Worm (Caenorhabditis elegans) whole organism, L4 larva: ENCODE results near the gene metl-9.

Experiments
- F44E2.7 ChIP-seq: fragments of 200-800 bp; sonication (Bioruptor generic); IDR thresholded peaks from 2 replicates; pipeline ENCODE4 v2.1.2; 2022; ENCODE audit warnings: missing genetic modification characterization, missing compliant biosample characterization
- F49E8.2 ChIP-seq: sonication (generic microtip); optimal IDR thresholded peaks from 2 replicates; lab custom pipeline; 2016; ENCODE audit warnings: missing compliant biosample characterization, mild to moderate bottlenecking, missing genetic modification characterization, borderline replicate concordance
- Y105C5A.15 ChIP-seq: fragments of 200-800 bp; sonication (Bioruptor generic); IDR thresholded peaks from 2 replicates; pipeline ENCODE4 v1.3.6; 2022; ENCODE audit warnings: missing genetic modification characterization, missing compliant biosample characterization
- Y48G9A.11 ChIP-seq: fragments of 200-800 bp; sonication (Bioruptor generic); IDR thresholded peaks from 2 replicates; pipeline ENCODE4 v1.3.6; 2022; ENCODE audit warnings: missing genetic modification reagents, missing genetic modification characterization, missing compliant biosample characterization
- Y5F2A.4 ChIP-seq: fragments of 200-800 bp; sonication (Bioruptor generic); optimal IDR thresholded peaks from 2 replicates; lab custom pipeline; 2018; ENCODE audit warnings: mild to moderate bottlenecking, missing genetic modification characterization, missing compliant biosample characterization
- ZK337.2 ChIP-seq: fragments of 200-800 bp; sonication (Bioruptor generic); IDR thresholded peaks from 2 replicates; pipeline ENCODE4 v1.3.6; 2022; ENCODE audit warnings: missing genetic modification reagents, missing genetic modification characterization, missing compliant biosample characterization
- ZK546.5 ChIP-seq, 2 experiments: sonication (generic microtip); optimal IDR thresholded peaks; 2 replicates each; lab custom pipeline; 2017; ENCODE audit warnings: missing biosample characterization in 2 of 2, missing genetic modification characterization in 2 of 2
- aly-2 ChIP-seq: sonication (generic microtip); optimal IDR thresholded peaks from 2 replicates; lab custom pipeline; 2018; ENCODE audit warnings: missing biosample characterization, missing genetic modification characterization
- attf-4 ChIP-seq: sonication (generic microtip); optimal IDR thresholded peaks from 3 replicates; lab custom pipeline; 2017; ENCODE audit warnings: missing biosample characterization, missing genetic modification characterization
- ceh-20 ChIP-seq: fragments of 200-800 bp; sonication (Bioruptor generic); IDR thresholded peaks from 2 replicates; pipeline ENCODE4 v1.3.6; 2022; ENCODE audit warnings: missing genetic modification reagents, missing genetic modification characterization, missing compliant biosample characterization
- ceh-44 ChIP-seq: fragments of 200-800 bp; sonication (Bioruptor generic); IDR thresholded peaks from 2 replicates; pipeline ENCODE4 v1.3.6; 2022; ENCODE audit warnings: missing genetic modification reagents, missing genetic modification characterization, missing compliant biosample characterization
- ceh-62 ChIP-seq: sonication (generic microtip); optimal IDR thresholded peaks from 2 replicates; lab custom pipeline; 2017; ENCODE audit warnings: missing biosample characterization, missing genetic modification characterization
- cey-2 ChIP-seq: sonication (generic microtip); optimal IDR thresholded peaks from 3 replicates; lab custom pipeline; 2017; ENCODE audit warnings: missing genetic modification characterization, mild to moderate bottlenecking, missing compliant biosample characterization, antibody characterized with exemption, borderline replicate concordance; ENCODE audit not compliant: insufficient read depth
- daf-12 ChIP-seq: fragments of 150-350 bp; optimal IDR thresholded peaks from 2 replicates; lab custom pipeline; 2014; ENCODE audit warnings: missing biosample characterization, missing genetic modification reagents, missing genetic modification characterization
- dmd-6 ChIP-seq: fragments of 200-800 bp; sonication (Bioruptor generic); IDR thresholded peaks from 2 replicates; pipeline ENCODE4 v1.3.6; 2022; ENCODE audit warnings: missing genetic modification reagents, missing genetic modification characterization, missing compliant biosample characterization
- dpl-1 ChIP-seq: fragments of 150-350 bp; optimal IDR thresholded peaks from 2 replicates; lab custom pipeline; 2014; ENCODE audit warnings: missing biosample characterization, missing genetic modification reagents, missing genetic modification characterization
- dve-1 ChIP-seq: sonication (generic microtip); optimal IDR thresholded peaks from 2 replicates; lab custom pipeline; 2017; ENCODE audit warnings: antibody characterized with exemption, mild to moderate bottlenecking, missing genetic modification characterization, missing compliant biosample characterization; ENCODE audit not compliant: insufficient read depth
- egl-27 ChIP-seq: sonication (generic microtip); optimal IDR thresholded peaks from 3 replicates; lab custom pipeline; 2017; ENCODE audit warnings: missing biosample characterization, missing genetic modification reagents, missing genetic modification characterization
- fos-1 ChIP-seq: fragments of 150-350 bp; optimal IDR thresholded peaks from 2 replicates; lab custom pipeline; 2014; ENCODE audit warnings: missing biosample characterization, missing genetic modification characterization
- hlh-30 ChIP-seq: sonication (generic microtip); optimal IDR thresholded peaks from 2 replicates; lab custom pipeline; 2017; ENCODE audit warnings: antibody characterized with exemption, mild to moderate bottlenecking, missing genetic modification characterization, missing compliant biosample characterization; ENCODE audit not compliant: insufficient read depth
- lin-15B ChIP-seq: fragments of 150-350 bp; sonication (generic microtip); optimal IDR thresholded peaks from 3 replicates; lab custom pipeline; 2014; ENCODE audit warnings: missing biosample characterization, missing genetic modification characterization
- lin-39 ChIP-seq: fragments of 150-350 bp; optimal IDR thresholded peaks from 2 replicates; lab custom pipeline; 2014; ENCODE audit warnings: missing biosample characterization, missing genetic modification reagents, missing genetic modification characterization
- lir-3 ChIP-seq: sonication (generic microtip); optimal IDR thresholded peaks from 2 replicates; lab custom pipeline; 2016; ENCODE audit warnings: mild to moderate bottlenecking, missing genetic modification characterization, missing compliant biosample characterization
- madf-5 ChIP-seq, 2 experiments: fragments of 200-800 bp; sonication (Bioruptor generic); IDR thresholded peaks; 2 replicates each; pipeline ENCODE4 v1.3.6; 2022; ENCODE audit warnings: missing compliant biosample characterization in 2 of 2, missing genetic modification characterization in 2 of 2
- mdl-1 ChIP-seq, 2 experiments: fragments of 150-350 bp in 1 of 2; sonication (generic microtip) in 1 of 2; optimal IDR thresholded peaks; 2 replicates each; lab custom pipeline; 2014 to 2017; ENCODE audit warnings: missing biosample characterization in 2 of 2, missing genetic modification characterization in 2 of 2
- mdt-29 ChIP-seq: fragments of 200-800 bp; sonication (Bioruptor generic); IDR thresholded peaks from 2 replicates; pipeline ENCODE4 v1.3.6; 2022; ENCODE audit warnings: missing genetic modification reagents, missing genetic modification characterization, missing compliant biosample characterization
- mep-1 ChIP-seq: fragments of 150-350 bp; sonication (generic microtip); optimal IDR thresholded peaks from 3 replicates; lab custom pipeline; 2014; ENCODE audit warnings: missing biosample characterization, missing genetic modification characterization
- mxl-2 ChIP-seq: fragments of 200-800 bp; sonication (Bioruptor generic); conservative IDR thresholded peaks from 2 replicates; pipeline ENCODE4 v1.3.6; 2022; ENCODE audit warnings: missing genetic modification reagents, missing genetic modification characterization, missing compliant biosample characterization
- nhr-10 ChIP-seq: fragments of 150-350 bp; optimal IDR thresholded peaks from 2 replicates; lab custom pipeline; 2014; ENCODE audit warnings: missing biosample characterization, missing genetic modification characterization
- nhr-237 ChIP-seq: sonication (generic microtip); optimal IDR thresholded peaks from 2 replicates; lab custom pipeline; 2017; ENCODE audit warnings: missing biosample characterization, missing genetic modification characterization
- nhr-25 ChIP-seq: sonication (generic microtip); optimal IDR thresholded peaks from 2 replicates; lab custom pipeline; 2017; ENCODE audit warnings: missing genetic modification characterization, mild to moderate bottlenecking, missing compliant biosample characterization, antibody characterized with exemption, moderate library complexity, borderline replicate concordance; ENCODE audit not compliant: insufficient read depth
- nhr-28 ChIP-seq: fragments of 150-350 bp; optimal IDR thresholded peaks from 2 replicates; lab custom pipeline; 2014; ENCODE audit warnings: missing biosample characterization, missing genetic modification characterization
- nhr-42 ChIP-seq: fragments of 200-800 bp; sonication (Bioruptor generic); IDR thresholded peaks from 2 replicates; pipeline ENCODE4 v1.3.6; 2022; ENCODE audit warnings: missing genetic modification characterization, missing compliant biosample characterization
- nhr-48 ChIP-seq: sonication (generic microtip); optimal IDR thresholded peaks from 2 replicates; lab custom pipeline; 2016; ENCODE audit warnings: mild to moderate bottlenecking, missing genetic modification characterization, missing compliant biosample characterization
- nhr-6 ChIP-seq: fragments of 150-350 bp; optimal IDR thresholded peaks from 2 replicates; lab custom pipeline; 2014; ENCODE audit warnings: missing biosample characterization, missing genetic modification characterization
- sdz-12 ChIP-seq: fragments of 200-800 bp; sonication (Bioruptor generic); optimal IDR thresholded peaks from 2 replicates; lab custom pipeline; 2018; ENCODE audit warnings: mild to moderate bottlenecking, missing genetic modification characterization, missing compliant biosample characterization
- vab-7 ChIP-seq: fragments of 200-800 bp; sonication (Bioruptor generic); IDR thresholded peaks from 2 replicates; pipeline ENCODE4 v1.3.6; 2022; ENCODE audit warnings: missing genetic modification reagents, missing genetic modification characterization, missing compliant biosample characterization
- zag-1 ChIP-seq: fragments of 150-350 bp; optimal IDR thresholded peaks from 2 replicates; lab custom pipeline; 2014; ENCODE audit warnings: missing biosample characterization, missing genetic modification characterization
- zip-11 ChIP-seq: fragments of 200-800 bp; sonication (Bioruptor generic); IDR thresholded peaks from 2 replicates; pipeline ENCODE4 v1.3.6; 2022; ENCODE audit warnings: missing genetic modification characterization, missing compliant biosample characterization
- ztf-11 ChIP-seq: fragments of 150-350 bp; optimal IDR thresholded peaks from 2 replicates; lab custom pipeline; 2014; ENCODE audit warnings: missing biosample characterization, missing genetic modification characterization

The metl-9 gene

ce11 chrX:5165037-5165436 is 13.9 kb downstream of the metl-9 start, which contains the start of gene mans-3 (continued):
- TF ChIP-seq madf-5 (GFP tag; IDR thresholded peaks at IDR 0.05; lab: Robert Waterston, UW) (no peak), nhr-28 (tag; lab: Kevin White, UChicago) (peak; percentile 88), hlh-30 (tag; lab: Kevin White, UChicago) (peak; percentile 96), nhr-237 (tag; lab: Kevin White, UChicago) (no peak), ztf-11 (tag; lab: Kevin White, UChicago) (no peak), dmd-6 (GFP tag; lab: Robert Waterston, UW) (peak; percentile 95), nhr-25 (tag; lab: Kevin White, UChicago) (peak; percentile 74), nhr-6 (peak; percentile 94), zag-1 (tag; lab: Kevin White, UChicago) (no peak), nhr-42 (GFP tag; lab: Robert Waterston, UW) (peak; percentile 81), F44E2.7 (GFP tag; lab: Robert Waterston, UW) (no peak), mxl-2 (GFP tag; lab: Robert Waterston, UW) (peak; percentile 96), lin-39 (no peak), Y105C5A.15 (no peak), sdz-12 (no peak), nhr-48 (peak; percentile 91), nhr-10 (tag; lab: Kevin White, UChicago) (no peak), attf-4 (tag; lab: Kevin White, UChicago) (peak; percentile 68), cey-2 (tag; lab: Kevin White, UChicago) (peak; percentile 44), fos-1 (tag; lab: Kevin White, UChicago) (no peak), mep-1 (peak; percentile 98), ceh-20 (GFP tag; lab: Robert Waterston, UW) (peak; percentile 81; the same call in 1 of the 2 replicates), vab-7 (GFP tag; lab: Robert Waterston, UW) (no peak)

ce11 chrX:5164054-5164453 is 14.9 kb downstream of the metl-9 start:
- TF ChIP-seq dve-1: no peak
- no peak for TF ChIP-seq aly-2 (tag; lab: Kevin White, UChicago)
- no peak for TF ChIP-seq ceh-62 (tag; lab: Kevin White, UChicago)
- TF ChIP-seq Y48G9A.11 (GFP tag; lab: Robert Waterston, UW): no peak
- TF ChIP-seq F49E8.2: no peak
- TF ChIP-seq zip-11 (GFP tag; lab: Robert Waterston, UW): no peak
- TF ChIP-seq mep-1: no peak
- no peak for TF ChIP-seq daf-12 (tag; lab: Kevin White, UChicago)
- TF ChIP-seq ZK546.5 (tag; optimal IDR thresholded peaks at IDR 0.05; lab: Kevin White, UChicago): no peak
- no peak for TF ChIP-seq Y5F2A.4 (GFP tag; lab: Kevin White, UChicago)

- TF ChIP-seq lir-3 (no peak), Y48G9A.11 (GFP tag; lab: Robert Waterston, UW) (no peak), mdt-29 (GFP tag; lab: Robert Waterston, UW) (no peak), F49E8.2 (no peak), F44E2.7 (GFP tag; lab: Robert Waterston, UW) (no peak), dpl-1 (GFP tag; lab: Kevin White, UChicago) (no peak), mdl-1 (tag; optimal IDR thresholded peaks at IDR 0.05; lab: Kevin White, UChicago) (no peak), ZK337.2 (no peak), nhr-42 (GFP tag; lab: Robert Waterston, UW) (no peak), mxl-2 (GFP tag; lab: Robert Waterston, UW) (no peak), lin-15B (tag; lab: Kevin White, UChicago) (no peak), ceh-44 (no peak), egl-27 (tag; lab: Kevin White, UChicago) (no peak), Y105C5A.15 (no peak)
- TF ChIP-seq, all 104 proteins: peak for 0
Observed at ce11 chrX:5162755-5163154, 16.2 kb downstream of the metl-9 start, which contains the start of gene EGAP5.1. Gene EGAP5.1 (plus strand): TSS chrX:5163055.
